Worm (Caenorhabditis elegans): ENCODE data around the gene gss-1.
A peak's percentile ranks its signal among the peaks of the same experiment; 100 is the strongest.

gss-1 gene

ce11 chrII:9392724-9393123, 23.5 kb downstream of the gss-1 start, which contains the start of gene lido-17:
TSS of gene lido-17 (minus strand) at chrII:9392824.
- TF ChIP-seq ztf-11 (tag; optimal IDR thresholded peaks at IDR 0.05), result no peak
- no peak for TF ChIP-seq nhr-25 (tag; optimal IDR thresholded peaks at IDR 0.05)
- TF ChIP-seq ZK546.5 (tag; optimal IDR thresholded peaks at IDR 0.05), result no peak
- no peak for TF ChIP-seq elt-1 (tag; optimal IDR thresholded peaks at IDR 0.05)
- no peak for TF ChIP-seq sma-9 (GFP tag; optimal IDR thresholded peaks at IDR 0.05)
- no peak for TF ChIP-seq sma-9 (tag; optimal IDR thresholded peaks at IDR 0.05)
- no peak for TF ChIP-seq F13H6.1 (tag; optimal IDR thresholded peaks at IDR 0.05)
- no peak for TF ChIP-seq ama-1 (optimal IDR thresholded peaks at IDR 0.05)
- no peak for TF ChIP-seq sma-3 (GFP tag; optimal IDR thresholded peaks at IDR 0.05)
- TF ChIP-seq mab-5 (tag; optimal IDR thresholded peaks at IDR 0.05), result no peak
- TF ChIP-seq nhr-12 (tag; optimal IDR thresholded peaks at IDR 0.05), result no peak

DNA sequence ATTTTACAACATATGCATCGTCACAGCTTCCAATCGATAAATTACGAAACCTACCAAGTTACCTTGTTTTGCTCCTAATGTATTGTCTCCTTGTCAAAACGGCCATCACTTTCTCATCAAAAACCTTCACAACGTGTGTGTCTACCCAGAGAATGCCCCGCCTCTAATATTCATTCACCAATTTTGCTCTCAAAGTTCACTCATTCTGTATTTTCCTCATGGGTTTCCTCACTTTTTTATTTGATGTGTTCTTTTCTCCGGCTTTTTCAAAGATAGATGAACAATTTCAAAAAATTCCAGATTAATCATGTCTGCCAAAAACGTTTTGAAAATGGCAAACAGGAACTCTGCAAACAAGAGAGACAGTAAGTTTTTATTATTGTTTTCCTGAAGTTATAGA, 31.0 kb downstream of the gss-1 start, which contains the start of gene C06C3.7:
Gene C06C3.7, plus strand, starts transcription at position 301 of the 400 bp plus-strand sequence.
- TF ChIP-seq elt-3 (tag; optimal IDR thresholded peaks at IDR 0.05) (no peak), mdl-1 (tag; optimal IDR thresholded peaks at IDR 0.05) (no peak), sma-9 (GFP tag; optimal IDR thresholded peaks at IDR 0.05) (no peak), sma-9 (tag; optimal IDR thresholded peaks at IDR 0.05) (no peak)

- TF ChIP-seq nhr-11 (tag; optimal IDR thresholded peaks at IDR 0.05) (no peak), unc-39 (tag; optimal IDR thresholded peaks at IDR 0.05) (no peak), fos-1 (tag; optimal IDR thresholded peaks at IDR 0.05) (no peak), ztf-1 (GFP tag; conservative IDR thresholded peaks at IDR 0.05) (no peak), nhr-21 (tag; optimal IDR thresholded peaks at IDR 0.05) (no peak), mbf-1 (tag; optimal IDR thresholded peaks at IDR 0.05) (no peak), ceh-82 (tag; optimal IDR thresholded peaks at IDR 0.05) (no peak), aly-2 (tag; optimal IDR thresholded peaks at IDR 0.05) (no peak), nhr-25 (tag; optimal IDR thresholded peaks at IDR 0.05) (no peak), mdl-1 (tag; optimal IDR thresholded peaks at IDR 0.05) (no peak)
These were observed 36.4 kb downstream of the gss-1 start, which contains the start of gene srh-48 for ce11 chrII:9379796-9380195. TSS of gene srh-48 (plus strand) at chrII:9380096.

DNA sequence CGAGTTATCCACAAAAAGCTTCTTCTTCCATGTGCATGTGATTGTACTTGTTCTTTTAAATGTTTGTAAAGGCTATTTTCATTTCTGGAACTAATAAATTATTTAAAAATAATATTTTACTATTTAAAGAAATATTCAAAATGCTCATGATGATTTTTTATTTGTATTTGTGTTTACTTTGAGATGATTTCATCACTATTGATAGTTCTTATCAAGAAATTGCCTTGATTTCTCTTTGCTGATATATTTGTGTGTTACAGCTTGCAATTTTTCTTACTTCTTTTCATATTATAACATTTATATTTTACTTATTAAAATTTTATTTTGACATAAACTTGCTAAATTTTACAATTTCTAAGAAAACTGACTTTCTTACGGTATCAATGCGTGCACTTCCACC, 38.1 kb downstream of the gss-1 start:
- TF ChIP-seq sma-9 (GFP tag; optimal IDR thresholded peaks at IDR 0.05) (no peak), sma-9 (tag; optimal IDR thresholded peaks at IDR 0.05) (no peak), skn-1 (tag; optimal IDR thresholded peaks at IDR 0.05) (peak; percentile 19), C34F6.9 (tag; optimal IDR thresholded peaks at IDR 0.05) (no peak), ceh-82 (tag; optimal IDR thresholded peaks at IDR 0.05) (no peak), elt-1 (tag; optimal IDR thresholded peaks at IDR 0.05) (no peak), lin-11 (tag; optimal IDR thresholded peaks at IDR 0.05) (no peak), F13H6.1 (tag; optimal IDR thresholded peaks at IDR 0.05) (no peak), fos-1 (tag; optimal IDR thresholded peaks at IDR 0.05) (peak; percentile 68), lsy-2 (tag; optimal IDR thresholded peaks at IDR 0.05) (no peak), crh-2 (tag; optimal IDR thresholded peaks at IDR 0.05) (no peak), zag-1 (tag; optimal IDR thresholded peaks at IDR 0.05) (no peak), mab-5 (tag; optimal IDR thresholded peaks at IDR 0.05) (no peak)

- TF ChIP-seq egl-27 (tag; optimal IDR thresholded peaks at IDR 0.05), result no peak
- TF ChIP-seq nhr-25 (tag; optimal IDR thresholded peaks at IDR 0.05), result no peak
- no peak for TF ChIP-seq nhr-237 (tag; optimal IDR thresholded peaks at IDR 0.05)
- TF ChIP-seq elt-3 (tag; optimal IDR thresholded peaks at IDR 0.05), result no peak
- TF ChIP-seq nhr-11 (tag; optimal IDR thresholded peaks at IDR 0.05), result no peak
- TF ChIP-seq sem-4 (tag; optimal IDR thresholded peaks at IDR 0.05), result no peak
- no peak for TF ChIP-seq elt-1 (tag; optimal IDR thresholded peaks at IDR 0.05)
- TF ChIP-seq nhr-12 (tag; optimal IDR thresholded peaks at IDR 0.05), result no peak
- no peak for TF ChIP-seq lin-13 (GFP tag; optimal IDR thresholded peaks at IDR 0.05)
- TF ChIP-seq F13H6.1 (tag; optimal IDR thresholded peaks at IDR 0.05), result no peak
- TF ChIP-seq nhr-23 (tag; optimal IDR thresholded peaks at IDR 0.05), result no peak
- no peak for TF ChIP-seq blmp-1 (tag; optimal IDR thresholded peaks at IDR 0.05; ENCODE audit: insufficient read depth)
- no peak for TF ChIP-seq nhr-129 (tag; optimal IDR thresholded peaks at IDR 0.05)
- no peak for TF ChIP-seq fos-1 (tag; optimal IDR thresholded peaks at IDR 0.05)
- TF ChIP-seq nhr-10 (tag; optimal IDR thresholded peaks at IDR 0.05), result no peak
- no peak for TF ChIP-seq mbf-1 (tag; optimal IDR thresholded peaks at IDR 0.05)
- no peak for TF ChIP-seq nhr-77 (tag; optimal IDR thresholded peaks at IDR 0.05)
These were observed 39.1 kb downstream of the gss-1 start, which contains the start of gene C06C3.10 for ce11 chrII:9377158-9377557. TSS of gene C06C3.10 (minus strand) at chrII:9377258.

All from whole organism, L2 larva.